Fruit fly (Drosophila melanogaster) whole organism, embryonic: ENCODE data around the gene TotB.

Source experiments
- B-H1 ChIP-seq: fragments of 200-800 bp; sonication (Bioruptor generic); IDR thresholded peaks from 3 replicates; pipeline ENCODE4 v1.3.6; 2022; ENCODE audit warnings: missing biosample characterization, missing genetic modification characterization
- CG1024 ChIP-seq: fragments of 200-800 bp; sonication (Bioruptor generic); IDR thresholded peaks from 2 replicates; pipeline ENCODE4 v1.3.6; 2022; ENCODE audit warnings: missing biosample characterization, missing genetic modification characterization
- CG11398 ChIP-seq: fragments of 200-800 bp; sonication (Bioruptor generic); optimal IDR thresholded peaks from 2 replicates; lab custom pipeline; 2016; ENCODE audit warnings: missing biosample characterization, missing genetic modification characterization
- CG12942 ChIP-seq: fragments of 200-800 bp; sonication (Bioruptor generic); optimal IDR thresholded peaks from 3 replicates; lab custom pipeline; 2016; ENCODE audit warnings: missing biosample characterization, missing genetic modification characterization
- CG13296 ChIP-seq: fragments of 200-800 bp; sonication (Bioruptor generic); optimal IDR thresholded peaks from 3 replicates; lab custom pipeline; 2018; ENCODE audit warnings: missing biosample characterization, mild to moderate bottlenecking, missing genetic modification characterization
- CG13894 ChIP-seq: fragments of 200-800 bp; sonication (Bioruptor generic); optimal IDR thresholded peaks from 3 replicates; lab custom pipeline; 2018; ENCODE audit warnings: missing biosample characterization, mild to moderate bottlenecking, missing genetic modification characterization, moderate library complexity
- CG15269 ChIP-seq: fragments of 200-800 bp; sonication (Bioruptor generic); optimal IDR thresholded peaks from 2 replicates; lab custom pipeline; 2018; ENCODE audit warnings: missing biosample characterization, mild to moderate bottlenecking, missing genetic modification characterization, moderate library complexity
- CG15601 ChIP-seq: fragments of 200-800 bp; sonication (Bioruptor generic); optimal IDR thresholded peaks from 3 replicates; lab custom pipeline; 2019; ENCODE audit warnings: missing biosample characterization, mild to moderate bottlenecking, missing genetic modification characterization, moderate library complexity
- CG1602 ChIP-seq: fragments of 200-800 bp; sonication (Bioruptor generic); optimal IDR thresholded peaks from 3 replicates; lab custom pipeline; 2016; ENCODE audit warnings: missing biosample characterization, missing genetic modification characterization
- CG17829 ChIP-seq: fragments of 200-800 bp; optimal IDR thresholded peaks from 2 replicates; lab custom pipeline; 2019; ENCODE audit warnings: missing biosample characterization, mild to moderate bottlenecking, missing genetic modification characterization, moderate library complexity
- CG17912 ChIP-seq: fragments of 200-800 bp; sonication (Bioruptor generic); optimal IDR thresholded peaks from 2 replicates; lab custom pipeline; 2018; ENCODE audit warnings: missing biosample characterization, mild to moderate bottlenecking, missing genetic modification characterization
- CG18619 ChIP-seq: fragments of 200-800 bp; sonication (Bioruptor generic); optimal IDR thresholded peaks from 3 replicates; lab custom pipeline; 2017; ENCODE audit warnings: missing biosample characterization, mild to moderate bottlenecking, missing genetic modification characterization
- CG2120 ChIP-seq: fragments of 200-800 bp; sonication (Bioruptor generic); optimal IDR thresholded peaks from 3 replicates; lab custom pipeline; 2016; ENCODE audit warnings: missing biosample characterization, missing genetic modification characterization
- CG2678 ChIP-seq: fragments of 200-800 bp; sonication (Bioruptor generic); optimal IDR thresholded peaks from 3 replicates; lab custom pipeline; 2019; ENCODE audit warnings: missing biosample characterization, mild to moderate bottlenecking, missing genetic modification characterization, moderate library complexity
- CG30403 ChIP-seq: fragments of 200-800 bp; sonication (Bioruptor generic); optimal IDR thresholded peaks from 3 replicates; lab custom pipeline; 2016; ENCODE audit warnings: missing biosample characterization, missing genetic modification characterization
- CG4404 ChIP-seq: fragments of 200-800 bp; sonication (Bioruptor generic); IDR thresholded peaks from 2 replicates; pipeline ENCODE4 v1.3.6; 2022; ENCODE audit warnings: missing biosample characterization, missing genetic modification characterization
- CG8388 ChIP-seq: fragments of 200-800 bp; sonication (Bioruptor generic); optimal IDR thresholded peaks from 2 replicates; lab custom pipeline; 2019; ENCODE audit warnings: missing biosample characterization, mild to moderate bottlenecking, missing genetic modification characterization, moderate library complexity
- CG9797 ChIP-seq: fragments of 200-800 bp; sonication (Bioruptor generic); optimal IDR thresholded peaks from 3 replicates; lab custom pipeline; 2018; ENCODE audit warnings: missing biosample characterization, mild to moderate bottlenecking, missing genetic modification characterization
- Dbx ChIP-seq: fragments of 200-800 bp; sonication (Bioruptor generic); IDR thresholded peaks from 3 replicates; pipeline ENCODE4 v1.3.6; 2022; ENCODE audit warnings: missing biosample characterization, missing genetic modification characterization
- Dfd ChIP-seq, 2 experiments: fragments of >200 bp; optimal IDR thresholded peaks; 2 replicates each; lab custom pipeline; 2017; ENCODE audit warnings: missing biosample characterization in 2 of 2, missing genetic modification characterization in 2 of 2
- Dip2 ChIP-seq: fragments of 200-800 bp; sonication (Bioruptor generic); IDR thresholded peaks from 2 replicates; pipeline ENCODE4 v1.3.6; 2022; ENCODE audit warnings: missing biosample characterization, missing genetic modification characterization
- Doc3 ChIP-seq: fragments of 200-800 bp; sonication (Bioruptor generic); IDR thresholded peaks from 3 replicates; pipeline ENCODE4 v1.3.6; 2022; ENCODE audit warnings: missing biosample characterization, missing genetic modification characterization; ENCODE audit not compliant: partially characterized antibody
- HHEX ChIP-seq: fragments of 200-800 bp; sonication (Bioruptor generic); optimal IDR thresholded peaks from 3 replicates; lab custom pipeline; 2017; ENCODE audit warnings: missing biosample characterization, mild to moderate bottlenecking, missing genetic modification characterization, missing genetic modification reagents
- Hr3 ChIP-seq: fragments of 200-800 bp; sonication (Bioruptor generic); optimal IDR thresholded peaks from 3 replicates; lab custom pipeline; 2016; ENCODE audit warnings: missing biosample characterization, missing genetic modification characterization
- Med ChIP-seq: fragments of 200-800 bp; sonication (Bioruptor generic); peaks from one replicate; lab custom pipeline; 2016; ENCODE audit warnings: missing biosample characterization, missing genetic modification characterization, mild to moderate bottlenecking, inconsistent platforms, moderate library complexity
- Mes4 ChIP-seq: fragments of 200-800 bp; sonication (Bioruptor generic); optimal IDR thresholded peaks from 2 replicates; lab custom pipeline; 2016; ENCODE audit warnings: missing biosample characterization, missing genetic modification characterization
- Optix ChIP-seq: fragments of 200-800 bp; sonication (Bioruptor generic); IDR thresholded peaks from 3 replicates; pipeline ENCODE4 v1.3.6; 2022; ENCODE audit warnings: missing biosample characterization, missing genetic modification characterization
- Rx ChIP-seq: fragments of 200-800 bp; sonication (Bioruptor generic); IDR thresholded peaks from 2 replicates; pipeline ENCODE4 v1.3.6; 2022; ENCODE audit warnings: missing biosample characterization, missing genetic modification characterization
- abd-A ChIP-seq: fragments of 200-800 bp; sonication (Bioruptor generic); optimal IDR thresholded peaks from 3 replicates; lab custom pipeline; 2019; ENCODE audit warnings: missing biosample characterization, mild to moderate bottlenecking, missing genetic modification characterization, moderate library complexity
- aop ChIP-seq: fragments of 200-800 bp; sonication (Bioruptor generic); IDR thresholded peaks from 2 replicates; pipeline ENCODE4 v1.3.6; 2022; ENCODE audit warnings: missing biosample characterization, missing genetic modification characterization
- bowl ChIP-seq: fragments of 200-800 bp; sonication (Bioruptor generic); IDR thresholded peaks from 2 replicates; pipeline ENCODE4 v1.3.6; 2022; ENCODE audit warnings: missing biosample characterization, missing genetic modification characterization
- bsh ChIP-seq, 2 experiments: fragments of 200-800 bp; sonication (Bioruptor generic); optimal IDR thresholded peaks; 2 replicates each; lab custom pipeline; 2017 to 2018; ENCODE audit warnings: mild to moderate bottlenecking in 2 of 2, missing biosample characterization in 2 of 2, missing genetic modification characterization in 2 of 2, moderate library complexity in 1 of 2
- cg ChIP-seq: fragments of 200-800 bp; sonication (Bioruptor generic); optimal IDR thresholded peaks from 3 replicates; lab custom pipeline; 2019; ENCODE audit warnings: missing biosample characterization, mild to moderate bottlenecking, missing genetic modification characterization, moderate library complexity
- chinmo ChIP-seq: fragments of 200-800 bp; sonication (Bioruptor generic); IDR thresholded peaks from 4 replicates; pipeline ENCODE4 v1.3.6; 2022; ENCODE audit warnings: missing biosample characterization, missing genetic modification characterization; ENCODE audit not compliant: partially characterized antibody
- cwo ChIP-seq: fragments of 200-800 bp; sonication (Bioruptor generic); optimal IDR thresholded peaks from 3 replicates; lab custom pipeline; 2017; ENCODE audit warnings: missing biosample characterization, missing genetic modification characterization, mild to moderate bottlenecking, moderate library complexity, missing genetic modification reagents
- dimm ChIP-seq: fragments of 200-800 bp; sonication (Bioruptor generic); IDR thresholded peaks from 2 replicates; pipeline ENCODE4 v1.3.6; 2022; ENCODE audit warnings: missing biosample characterization, missing genetic modification characterization
- exex ChIP-seq: fragments of 200-800 bp; sonication (Bioruptor generic); optimal IDR thresholded peaks from 4 replicates; lab custom pipeline; 2018; ENCODE audit warnings: missing biosample characterization, mild to moderate bottlenecking, missing genetic modification characterization, moderate library complexity
- grn ChIP-seq: fragments of 200-800 bp; sonication (Bioruptor generic); optimal IDR thresholded peaks from 3 replicates; lab custom pipeline; 2017; ENCODE audit warnings: missing biosample characterization, missing genetic modification characterization
- ind ChIP-seq: fragments of 200-800 bp; sonication (Bioruptor generic); optimal IDR thresholded peaks from 3 replicates; lab custom pipeline; 2016; ENCODE audit warnings: missing biosample characterization, missing genetic modification characterization
- lab ChIP-seq: fragments of 200-800 bp; sonication (Bioruptor generic); optimal IDR thresholded peaks from 3 replicates; lab custom pipeline; 2017; ENCODE audit warnings: missing biosample characterization, missing genetic modification characterization, mild to moderate bottlenecking, moderate library complexity, missing genetic modification reagents
- odd ChIP-seq: fragments of 200-800 bp; sonication (Bioruptor generic); optimal IDR thresholded peaks from 2 replicates; lab custom pipeline; 2017; ENCODE audit warnings: missing biosample characterization, mild to moderate bottlenecking, missing genetic modification characterization
- sd ChIP-seq: fragments of 200-800 bp; sonication (Bioruptor generic); optimal IDR thresholded peaks from 3 replicates; lab custom pipeline; 2018; ENCODE audit warnings: missing biosample characterization, mild to moderate bottlenecking, missing genetic modification characterization, moderate library complexity
- sens ChIP-seq: fragments of 200-800 bp; sonication (Bioruptor generic); peaks from one replicate; lab custom pipeline; 2016; ENCODE audit warnings: missing biosample characterization, missing genetic modification characterization
- shn ChIP-seq: fragments of 200-800 bp; sonication (Bioruptor generic); optimal IDR thresholded peaks from 3 replicates; lab custom pipeline; 2016; ENCODE audit warnings: missing biosample characterization, missing genetic modification characterization
- sna ChIP-seq: fragments of 200-800 bp; sonication (Bioruptor generic); IDR thresholded peaks from 2 replicates; pipeline ENCODE4 v1.3.6; 2022; ENCODE audit warnings: missing biosample characterization, missing genetic modification characterization; ENCODE audit not compliant: partially characterized antibody
- sug ChIP-seq: fragments of 200-800 bp; optimal IDR thresholded peaks from 2 replicates; lab custom pipeline; 2019; ENCODE audit warnings: missing biosample characterization, mild to moderate bottlenecking, missing genetic modification characterization, moderate library complexity
- tgo ChIP-seq: fragments of 200-800 bp; sonication (Bioruptor generic); IDR thresholded peaks from 3 replicates; pipeline ENCODE4 v1.3.6; 2022; ENCODE audit warnings: missing biosample characterization, missing genetic modification characterization
- trem ChIP-seq: fragments of 200-800 bp; optimal IDR thresholded peaks from 3 replicates; lab custom pipeline; 2019; ENCODE audit warnings: missing biosample characterization, mild to moderate bottlenecking, missing genetic modification characterization, moderate library complexity
- tup ChIP-seq: fragments of 200-800 bp; sonication (Bioruptor generic); optimal IDR thresholded peaks from 2 replicates; lab custom pipeline; 2016; ENCODE audit warnings: missing biosample characterization, mild to moderate bottlenecking, missing genetic modification characterization, moderate library complexity
- vvl ChIP-seq: fragments of 200-800 bp; sonication (Bioruptor generic); IDR thresholded peaks from 2 replicates; pipeline ENCODE4 v1.3.6; 2022; ENCODE audit warnings: missing biosample characterization, missing genetic modification characterization

The TotB gene

dm6 chr3R:20914103-20914502 lies 40.4 kb downstream of the TotB start, which contains the start of gene hdly (continued):
- TF ChIP-seq bsh (GFP tag; optimal IDR thresholded peaks at IDR 0.05; lab: Kevin White, UChicago) (peak in 1 of 2 experiments; percentile 99), aop (GFP tag; lab: Robert Waterston, UW) (no peak), shn (GFP tag; lab: Kevin White, UChicago) (no peak), dimm (GFP tag; lab: Robert Waterston, UW) (no peak), CG1602 (GFP tag; lab: Kevin White, UChicago) (no peak), trem (tag; lab: Kevin White, UChicago) (no peak), abd-A (tag; lab: Kevin White, UChicago) (peak; percentile 62), tgo (GFP tag; lab: Robert Waterston, UW) (no peak), B-H1 (GFP tag; lab: Robert Waterston, UW) (no peak; the same call in 2 of the 3 replicates), CG8388 (GFP tag; lab: Kevin White, UChicago) (no peak), bowl (GFP tag; lab: Robert Waterston, UW) (0 out of 2 replicates have a peak, but pooled peaks have one; percentile 14), CG2678 (tag; lab: Kevin White, UChicago) (peak; percentile 29), grn (GFP tag; lab: Kevin White, UChicago) (no peak), sens (GFP tag; lab: Kevin White, UChicago) (peak; percentile 45), CG17912 (GFP tag; lab: Kevin White, UChicago) (no peak), Hr3 (GFP tag; lab: Kevin White, UChicago) (no peak), Dfd (GFP tag; optimal IDR thresholded peaks at IDR 0.05; lab: Kevin White, UChicago) (no peak), CG4404 (GFP tag; lab: Robert Waterston, UW) (no peak), CG18619 (GFP tag; lab: Kevin White, UChicago) (no peak), Rx (GFP tag; lab: Robert Waterston, UW) (no peak), Dip2 (GFP tag; lab: Robert Waterston, UW) (no peak), CG1024 (no peak), tup (GFP tag; lab: Kevin White, UChicago) (no peak), Doc3 (GFP tag; lab: Robert Waterston, UW) (no peak), CG9797 (no peak), Mes4 (GFP tag; lab: Kevin White, UChicago) (no peak), CG12942 (GFP tag; lab: Kevin White, UChicago) (no peak), CG30403 (GFP tag; lab: Kevin White, UChicago) (no peak), cg (GFP tag; lab: Kevin White, UChicago) (no peak)

- TF ChIP-seq cwo (peak; percentile 85), CG13296 (GFP tag; lab: Kevin White, UChicago) (peak; percentile 10), CG15601 (no peak), Med (GFP tag; lab: Kevin White, UChicago) (peak; percentile 52), sug (tag; lab: Kevin White, UChicago) (peak; percentile 49), odd (GFP tag; lab: Kevin White, UChicago) (no peak), sd (tag; lab: Kevin White, UChicago) (peak; percentile 69), CG15269 (tag; lab: Kevin White, UChicago) (peak; percentile 20), Dbx (GFP tag; lab: Robert Waterston, UW) (0 out of 3 replicates have a peak, but pooled peaks have one; percentile 39), exex (peak; percentile 6), CG2120 (GFP tag; lab: Kevin White, UChicago) (peak; percentile 18), vvl (GFP tag; lab: Robert Waterston, UW) (0 out of 2 replicates have a peak, but pooled peaks have one; percentile 26), Optix (GFP tag; lab: Robert Waterston, UW) (no peak), chinmo (GFP tag; lab: Robert Waterston, UW) (peak; percentile 80; the same call in 2 of the 4 replicates), HHEX (GFP tag; lab: Kevin White, UChicago) (peak; percentile 0), abd-A (tag; lab: Kevin White, UChicago) (peak; percentile 31), CG13894 (peak; percentile 26), lab (GFP tag; lab: Kevin White, UChicago) (peak; percentile 40), sna (GFP tag; lab: Robert Waterston, UW) (0 out of 2 replicates have a peak, but pooled peaks have one; percentile 12), CG17829 (tag; lab: Kevin White, UChicago) (no peak), CG11398 (GFP tag; lab: Kevin White, UChicago) (no peak), ind (GFP tag; lab: Kevin White, UChicago) (no peak)
Observed at dm6 chr3R:20915828-20916227, 42.1 kb downstream of the TotB start.
